Fruit fly (Drosophila melanogaster) whole organism, embryonic: Measurements from ENCODE around the gene CG16734.

Experiments used
- CG10274 ChIP-seq: fragments of 200-800 bp; sonication (Bioruptor generic); optimal IDR thresholded peaks from 3 replicates; lab custom pipeline; 2017; ENCODE audit warnings: missing biosample characterization, mild to moderate bottlenecking, missing genetic modification characterization
- CG10431 ChIP-seq: fragments of 200-800 bp; sonication (Bioruptor generic); optimal IDR thresholded peaks from 3 replicates; lab custom pipeline; 2018; ENCODE audit warnings: missing biosample characterization, mild to moderate bottlenecking, missing genetic modification characterization
- CG10543 ChIP-seq: fragments of 200-800 bp; sonication (Bioruptor generic); optimal IDR thresholded peaks from 3 replicates; lab custom pipeline; 2017; ENCODE audit warnings: missing biosample characterization, mild to moderate bottlenecking, missing genetic modification characterization, moderate library complexity
- CG14860 ChIP-seq: fragments of 200-800 bp; sonication (Bioruptor generic); IDR thresholded peaks from 3 replicates; pipeline ENCODE4 v1.3.6; 2022; ENCODE audit warnings: missing biosample characterization, missing genetic modification characterization; ENCODE audit not compliant: partially characterized antibody
- CG15269 ChIP-seq: fragments of 200-800 bp; sonication (Bioruptor generic); optimal IDR thresholded peaks from 2 replicates; lab custom pipeline; 2018; ENCODE audit warnings: missing biosample characterization, mild to moderate bottlenecking, missing genetic modification characterization, moderate library complexity
- CG1603 ChIP-seq: fragments of 200-800 bp; sonication (Bioruptor generic); optimal IDR thresholded peaks from 2 replicates; lab custom pipeline; 2019; ENCODE audit warnings: missing biosample characterization, mild to moderate bottlenecking, missing genetic modification characterization, moderate library complexity
- CG16779 ChIP-seq: fragments of 200-800 bp; sonication (Bioruptor generic); IDR thresholded peaks from 2 replicates; pipeline ENCODE4 v1.3.6; 2022; ENCODE audit warnings: missing biosample characterization, missing genetic modification characterization
- CG2875 ChIP-seq: fragments of 200-800 bp; sonication (Bioruptor generic); optimal IDR thresholded peaks from 2 replicates; lab custom pipeline; 2017; ENCODE audit warnings: missing biosample characterization, mild to moderate bottlenecking, missing genetic modification characterization, missing genetic modification reagents
- CG30020 ChIP-seq: fragments of 200-800 bp; optimal IDR thresholded peaks from 2 replicates; lab custom pipeline; 2019; ENCODE audit warnings: missing biosample characterization, mild to moderate bottlenecking, missing genetic modification characterization, moderate library complexity
- CG31224 ChIP-seq: fragments of 200-800 bp; sonication (Bioruptor generic); IDR thresholded peaks from 2 replicates; pipeline ENCODE4 v1.3.6; 2022; ENCODE audit warnings: missing biosample characterization, missing genetic modification characterization
- CG34224 ChIP-seq: fragments of 200-800 bp; sonication (Bioruptor generic); IDR thresholded peaks from 3 replicates; pipeline ENCODE4 v1.3.6; 2022; ENCODE audit warnings: missing biosample characterization, missing genetic modification characterization; ENCODE audit not compliant: partially characterized antibody
- CG4360 ChIP-seq: fragments of 200-800 bp; sonication (Bioruptor generic); IDR thresholded peaks from 2 replicates; pipeline ENCODE4 v1.3.6; 2022; ENCODE audit warnings: missing biosample characterization, missing genetic modification characterization
- CG4617 ChIP-seq: fragments of 200-800 bp; sonication (Bioruptor generic); optimal IDR thresholded peaks from 3 replicates; lab custom pipeline; 2016; ENCODE audit warnings: missing biosample characterization, missing genetic modification characterization, borderline replicate concordance
- CG4707 ChIP-seq: fragments of 200-800 bp; sonication (Bioruptor generic); optimal IDR thresholded peaks from 2 replicates; lab custom pipeline; 2018; ENCODE audit warnings: missing biosample characterization, mild to moderate bottlenecking, missing genetic modification characterization, moderate library complexity
- CG7357 ChIP-seq: fragments of 200-800 bp; sonication (Bioruptor generic); IDR thresholded peaks from 3 replicates; pipeline ENCODE4 v1.3.6; 2022; ENCODE audit warnings: missing biosample characterization, missing genetic modification characterization
- CG8281 ChIP-seq: fragments of 200-800 bp; sonication (Bioruptor generic); optimal IDR thresholded peaks from 2 replicates; lab custom pipeline; 2018; ENCODE audit warnings: missing biosample characterization, mild to moderate bottlenecking, missing genetic modification characterization, moderate library complexity
- CG8765 ChIP-seq: fragments of 200-800 bp; sonication (Bioruptor generic); IDR thresholded peaks from 2 replicates; pipeline ENCODE4 v1.3.6; 2022; ENCODE audit warnings: missing biosample characterization, missing genetic modification characterization
- CG8924 ChIP-seq: fragments of 200-800 bp; optimal IDR thresholded peaks from 3 replicates; lab custom pipeline; 2019; ENCODE audit warnings: missing biosample characterization, mild to moderate bottlenecking, missing genetic modification characterization, moderate library complexity
- Chrac-16 ChIP-seq: fragments of 200-800 bp; sonication (Bioruptor generic); optimal IDR thresholded peaks from 3 replicates; lab custom pipeline; 2016; ENCODE audit warnings: missing biosample characterization, missing genetic modification characterization
- HLH54F ChIP-seq: fragments of 200-800 bp; sonication (Bioruptor generic); optimal IDR thresholded peaks from 3 replicates; lab custom pipeline; 2016; ENCODE audit warnings: missing biosample characterization, missing genetic modification characterization
- Hmx ChIP-seq: fragments of 200-800 bp; sonication (Bioruptor generic); optimal IDR thresholded peaks from 2 replicates; lab custom pipeline; 2016; ENCODE audit warnings: missing biosample characterization, missing genetic modification characterization
- Lpt ChIP-seq: fragments of >200 bp; optimal IDR thresholded peaks from 2 replicates; lab custom pipeline; 2018; ENCODE audit warnings: missing biosample characterization, missing genetic modification characterization
- MBD-R2 ChIP-seq: fragments of 200-800 bp; sonication (Bioruptor generic); IDR thresholded peaks from 2 replicates; pipeline ENCODE4 v1.3.6; 2022; ENCODE audit warnings: missing biosample characterization, missing genetic modification characterization
- Myb ChIP-seq: fragments of 200-800 bp; sonication (Bioruptor generic); optimal IDR thresholded peaks from 2 replicates; lab custom pipeline; 2016; ENCODE audit warnings: missing biosample characterization, missing genetic modification characterization
- Optix ChIP-seq: fragments of 200-800 bp; sonication (Bioruptor generic); IDR thresholded peaks from 3 replicates; pipeline ENCODE4 v1.3.6; 2022; ENCODE audit warnings: missing biosample characterization, missing genetic modification characterization
- Ptx1 ChIP-seq: fragments of 200-800 bp; sonication (Bioruptor generic); IDR thresholded peaks from 2 replicates; pipeline ENCODE4 v1.3.6; 2022; ENCODE audit warnings: missing biosample characterization, missing genetic modification characterization
- Trl ChIP-seq, 3 experiments: fragments of >200 bp in 2 of 3; fragments of 200-800 bp in 1 of 3; sonication (Bioruptor generic) in 1 of 3; optimal IDR thresholded peaks; 2 replicates in 1 of 3; 3 replicates in 2 of 3; lab custom pipeline; 2016 to 2017; ENCODE audit warnings: missing biosample characterization in 1 of 3, missing genetic modification characterization in 1 of 3
- bbx ChIP-seq: fragments of 200-800 bp; sonication (Bioruptor generic); IDR thresholded peaks from 2 replicates; pipeline ENCODE4 v1.3.6; 2022; ENCODE audit warnings: missing biosample characterization, missing genetic modification characterization; ENCODE audit not compliant: partially characterized antibody
- cas ChIP-seq: fragments of 200-800 bp; sonication (Bioruptor generic); IDR thresholded peaks from 2 replicates; pipeline ENCODE4 v1.3.6; 2022; ENCODE audit warnings: missing biosample characterization, missing genetic modification characterization
- crp ChIP-seq, 2 experiments: fragments of 200-800 bp; sonication (Bioruptor generic); optimal IDR thresholded peaks; 2 replicates in 1 of 2; 3 replicates in 1 of 2; lab custom pipeline; 2017; ENCODE audit warnings: missing biosample characterization in 2 of 2, missing genetic modification characterization in 2 of 2, mild to moderate bottlenecking in 1 of 2, moderate library complexity in 1 of 2
- dan ChIP-seq: fragments of 200-800 bp; sonication (Bioruptor generic); IDR thresholded peaks from 2 replicates; pipeline ENCODE4 v1.3.6; 2022; ENCODE audit warnings: missing biosample characterization, missing genetic modification characterization
- dimm ChIP-seq: fragments of 200-800 bp; sonication (Bioruptor generic); IDR thresholded peaks from 2 replicates; pipeline ENCODE4 v1.3.6; 2022; ENCODE audit warnings: missing biosample characterization, missing genetic modification characterization
- fu2 ChIP-seq: fragments of 200-800 bp; sonication (Bioruptor generic); optimal IDR thresholded peaks from 2 replicates; lab custom pipeline; 2016; ENCODE audit warnings: missing biosample characterization, missing genetic modification characterization
- hkb ChIP-seq, 2 experiments: fragments of 200-800 bp in 1 of 2; fragments of >200 bp in 1 of 2; sonication (Bioruptor generic) in 1 of 2; IDR thresholded peaks in 1 of 2; optimal IDR thresholded peaks in 1 of 2; 2 replicates each; pipeline versions ENCODE4 v1.3.6 to Lab custom; 2017 to 2022; ENCODE audit warnings: missing biosample characterization in 1 of 2, missing genetic modification characterization in 1 of 2
- ind ChIP-seq: fragments of 200-800 bp; sonication (Bioruptor generic); optimal IDR thresholded peaks from 3 replicates; lab custom pipeline; 2016; ENCODE audit warnings: missing biosample characterization, missing genetic modification characterization
- jumu ChIP-seq: fragments of 200-800 bp; sonication (Bioruptor generic); optimal IDR thresholded peaks from 3 replicates; lab custom pipeline; 2016; ENCODE audit warnings: missing biosample characterization, missing genetic modification characterization
- lola ChIP-seq, 3 experiments: fragments of >200 bp in 2 of 3; fragments of 200-800 bp in 1 of 3; sonication (Bioruptor generic) in 1 of 3; optimal IDR thresholded peaks; 2 replicates each; lab custom pipeline; 2017 to 2019; ENCODE audit warnings: missing biosample characterization in 3 of 3, missing genetic modification characterization in 3 of 3, mild to moderate bottlenecking in 1 of 3, moderate library complexity in 1 of 3
- lov ChIP-seq, 2 experiments: fragments of 200-800 bp in 1 of 2; fragments of >200 bp in 1 of 2; sonication (Bioruptor generic) in 1 of 2; IDR thresholded peaks in 1 of 2; optimal IDR thresholded peaks in 1 of 2; 2 replicates in 1 of 2; 3 replicates in 1 of 2; pipeline versions ENCODE4 v1.3.6 to Lab custom; 2017 to 2022; ENCODE audit warnings: missing biosample characterization in 1 of 2, missing genetic modification characterization in 1 of 2
- nerfin-2 ChIP-seq: fragments of 200-800 bp; sonication (Bioruptor generic); IDR thresholded peaks from 2 replicates; pipeline ENCODE4 v1.3.6; 2022; ENCODE audit warnings: missing biosample characterization, missing genetic modification characterization; ENCODE audit not compliant: partially characterized antibody
- pan ChIP-seq, 4 experiments: fragments of >200 bp in 3 of 4; fragments of 200-800 bp in 1 of 4; sonication (Bioruptor generic) in 1 of 4; optimal IDR thresholded peaks in 3 of 4; IDR thresholded peaks in 1 of 4; 2 replicates each; pipeline versions ENCODE4 v1.3.6 to Lab custom; 2017 to 2022; ENCODE audit warnings: missing biosample characterization in 2 of 4, missing genetic modification characterization in 2 of 4, mixed read lengths in 1 of 4
- row ChIP-seq: fragments of 200-800 bp; sonication (Bioruptor generic); IDR thresholded peaks from 3 replicates; pipeline ENCODE4 v1.3.6; 2022; ENCODE audit warnings: missing biosample characterization, missing genetic modification characterization
- tll ChIP-seq, 2 experiments: fragments of 200-800 bp in 1 of 2; fragments of >200 bp in 1 of 2; sonication (Bioruptor generic) in 1 of 2; optimal IDR thresholded peaks; 2 replicates each; lab custom pipeline; 2017 to 2019; ENCODE audit warnings: missing biosample characterization in 2 of 2, missing genetic modification characterization in 2 of 2, mild to moderate bottlenecking in 1 of 2, moderate library complexity in 1 of 2
- toy ChIP-seq: fragments of 200-800 bp; sonication (Bioruptor generic); IDR thresholded peaks from 2 replicates; pipeline ENCODE4 v1.3.6; 2022; ENCODE audit warnings: missing biosample characterization, missing genetic modification characterization
- trh ChIP-seq: fragments of 200-800 bp; sonication (Bioruptor generic); optimal IDR thresholded peaks from 2 replicates; lab custom pipeline; 2016; ENCODE audit warnings: missing biosample characterization, missing genetic modification characterization
- tup ChIP-seq: fragments of 200-800 bp; sonication (Bioruptor generic); optimal IDR thresholded peaks from 2 replicates; lab custom pipeline; 2016; ENCODE audit warnings: missing biosample characterization, mild to moderate bottlenecking, missing genetic modification characterization, moderate library complexity
- usp ChIP-seq: fragments of >200 bp; optimal IDR thresholded peaks from 2 replicates; lab custom pipeline; 2017; ENCODE audit warnings: missing biosample characterization, missing genetic modification characterization
- wek ChIP-seq: fragments of 200-800 bp; sonication (Bioruptor generic); optimal IDR thresholded peaks from 3 replicates; lab custom pipeline; 2018; ENCODE audit warnings: missing biosample characterization, mild to moderate bottlenecking, missing genetic modification characterization, moderate library complexity
- zfh2 ChIP-seq: fragments of 200-800 bp; sonication (Bioruptor generic); optimal IDR thresholded peaks from 2 replicates; lab custom pipeline; 2016; ENCODE audit warnings: missing biosample characterization, missing genetic modification characterization

Gene CG16734

dm6 chr3R:9250868-9251267 lies 4.0 kb upstream of the CG16734 start (continued):
- TF ChIP-seq trh (GFP tag; lab: Kevin White, UChicago) (no peak), CG16779 (no peak), CG2875 (peak; percentile 27), zfh2 (no peak), Chrac-16 (peak; percentile 18), Myb (GFP tag; lab: Kevin White, UChicago) (no peak), MBD-R2 (GFP tag; lab: Robert Waterston, UW) (no peak), CG30020 (tag; lab: Kevin White, UChicago) (no peak), hkb (optimal IDR thresholded peaks at IDR 0.05; lab: Kevin White, UChicago) (no peak), hkb (GFP tag; IDR thresholded peaks at IDR 0.05; lab: Robert Waterston, UW) (no peak), CG8765 (GFP tag; lab: Robert Waterston, UW) (no peak), jumu (GFP tag; lab: Kevin White, UChicago) (no peak), Trl (optimal IDR thresholded peaks at IDR 0.05; lab: Kevin White, UChicago) (no peak), Trl (GFP tag; optimal IDR thresholded peaks at IDR 0.05; lab: Kevin White, UChicago) (no peak), HLH54F (no peak), CG31224 (0 out of 2 replicates have a peak, but pooled peaks have one; percentile 7), Lpt (GFP tag; lab: Kevin White, UChicago) (no peak), toy (GFP tag; lab: Robert Waterston, UW) (no peak), Optix (no peak), lov (optimal IDR thresholded peaks at IDR 0.05; lab: Kevin White, UChicago) (no peak), lov (GFP tag; IDR thresholded peaks at IDR 0.05; lab: Robert Waterston, UW) (peak; percentile 51; the same call in 1 of the 3 replicates), wek (GFP tag; lab: Kevin White, UChicago) (no peak), lola (GFP tag; optimal IDR thresholded peaks at IDR 0.05; lab: Kevin White, UChicago) (peak in 1 of 3 experiments; percentile 33), nerfin-2 (GFP tag; lab: Robert Waterston, UW) (no peak), CG15269 (tag; lab: Kevin White, UChicago) (no peak), CG4360 (GFP tag; lab: Robert Waterston, UW) (0 out of 2 replicates have a peak, but pooled peaks have one; percentile 11), ind (peak; percentile 10), Ptx1 (peak; percentile 39), dimm (GFP tag; lab: Robert Waterston, UW) (no peak), CG10431 (GFP tag; lab: Kevin White, UChicago) (no peak), CG4617 (GFP tag; lab: Kevin White, UChicago) (no peak), CG1603 (tag; lab: Kevin White, UChicago) (peak; percentile 54), cas (GFP tag; lab: Robert Waterston, UW) (no peak), CG14860 (GFP tag; lab: Robert Waterston, UW) (no peak), CG10274 (no peak), dan (GFP tag; lab: Robert Waterston, UW) (no peak), pan (optimal IDR thresholded peaks at IDR 0.05; lab: Kevin White, UChicago) (no peak), pan (GFP tag; optimal IDR thresholded peaks at IDR 0.05 in 1 of 2, IDR thresholded peaks at IDR 0.05 in 1 of 2) (no peak), crp (GFP tag; optimal IDR thresholded peaks at IDR 0.05; lab: Kevin White, UChicago) (no peak), usp (GFP tag; lab: Kevin White, UChicago) (no peak), tup (GFP tag; lab: Kevin White, UChicago) (no peak), fu2 (GFP tag; lab: Kevin White, UChicago) (no peak), CG8281 (tag; lab: Kevin White, UChicago) (no peak), CG34224 (GFP tag; lab: Robert Waterston, UW) (no peak), Hmx (no peak), row (peak; percentile 53), CG8924 (tag; lab: Kevin White, UChicago) (peak; percentile 11), CG7357 (GFP tag; lab: Robert Waterston, UW) (no peak), CG10543 (GFP tag; lab: Kevin White, UChicago) (no peak), tll (GFP tag; optimal IDR thresholded peaks at IDR 0.05; lab: Kevin White, UChicago) (no peak), bbx (GFP tag; lab: Robert Waterston, UW) (no peak), CG4707 (GFP tag; lab: Kevin White, UChicago) (no peak)
